Fruit fly (Drosophila melanogaster) whole organism, embryonic: ENCODE results near the gene CG8300.

Source experiments
- CG10321 ChIP-seq: fragments of 200-800 bp; sonication (Bioruptor generic); IDR thresholded peaks from 2 replicates; pipeline ENCODE4 v1.3.6; 2022; ENCODE audit warnings: missing biosample characterization, missing genetic modification characterization
- CG10979 ChIP-seq: fragments of 200-800 bp; sonication (Bioruptor generic); optimal IDR thresholded peaks from 2 replicates; lab custom pipeline; 2018; ENCODE audit warnings: missing biosample characterization, mild to moderate bottlenecking, missing genetic modification characterization, moderate library complexity
- CG12299 ChIP-seq: fragments of 200-800 bp; sonication (Bioruptor generic); optimal IDR thresholded peaks from 2 replicates; lab custom pipeline; 2018; ENCODE audit warnings: missing biosample characterization, mild to moderate bottlenecking, missing genetic modification characterization
- CG1233 ChIP-seq: fragments of 200-800 bp; sonication (Bioruptor generic); optimal IDR thresholded peaks from 4 replicates; lab custom pipeline; 2018; ENCODE audit warnings: missing biosample characterization, mild to moderate bottlenecking, missing genetic modification characterization
- CG12769 ChIP-seq: fragments of 200-800 bp; sonication (Bioruptor generic); optimal IDR thresholded peaks from 2 replicates; lab custom pipeline; 2019; ENCODE audit warnings: missing biosample characterization, mild to moderate bottlenecking, missing genetic modification characterization, moderate library complexity
- CG13894 ChIP-seq: fragments of 200-800 bp; sonication (Bioruptor generic); optimal IDR thresholded peaks from 3 replicates; lab custom pipeline; 2018; ENCODE audit warnings: missing biosample characterization, mild to moderate bottlenecking, missing genetic modification characterization, moderate library complexity
- CG15696 ChIP-seq: fragments of 200-800 bp; sonication (Bioruptor generic); optimal IDR thresholded peaks from 2 replicates; lab custom pipeline; 2019; ENCODE audit warnings: missing biosample characterization, mild to moderate bottlenecking, missing genetic modification characterization, moderate library complexity
- CG16815 ChIP-seq: fragments of 200-800 bp; sonication (Bioruptor generic); optimal IDR thresholded peaks from 3 replicates; lab custom pipeline; 2017; ENCODE audit warnings: missing biosample characterization, mild to moderate bottlenecking, missing genetic modification characterization
- CG17359 ChIP-seq: fragments of 200-800 bp; sonication (Bioruptor generic); optimal IDR thresholded peaks from 3 replicates; lab custom pipeline; 2018; ENCODE audit warnings: missing biosample characterization, mild to moderate bottlenecking, missing genetic modification characterization, moderate library complexity
- CG17568 ChIP-seq: fragments of 200-800 bp; sonication (Bioruptor generic); optimal IDR thresholded peaks from 2 replicates; lab custom pipeline; 2018; ENCODE audit warnings: missing biosample characterization, mild to moderate bottlenecking, missing genetic modification characterization, moderate library complexity
- CG17829 ChIP-seq: fragments of 200-800 bp; optimal IDR thresholded peaks from 2 replicates; lab custom pipeline; 2019; ENCODE audit warnings: missing biosample characterization, mild to moderate bottlenecking, missing genetic modification characterization, moderate library complexity
- CG18619 ChIP-seq: fragments of 200-800 bp; sonication (Bioruptor generic); optimal IDR thresholded peaks from 3 replicates; lab custom pipeline; 2017; ENCODE audit warnings: missing biosample characterization, mild to moderate bottlenecking, missing genetic modification characterization
- CG18764 ChIP-seq: fragments of 200-800 bp; sonication (Bioruptor generic); optimal IDR thresholded peaks from 3 replicates; lab custom pipeline; 2016; ENCODE audit warnings: missing biosample characterization, missing genetic modification characterization
- CG2202 ChIP-seq: fragments of 200-800 bp; sonication (Bioruptor generic); optimal IDR thresholded peaks from 2 replicates; lab custom pipeline; 2018; ENCODE audit warnings: missing biosample characterization, mild to moderate bottlenecking, missing genetic modification characterization
- CG30403 ChIP-seq: fragments of 200-800 bp; sonication (Bioruptor generic); optimal IDR thresholded peaks from 3 replicates; lab custom pipeline; 2016; ENCODE audit warnings: missing biosample characterization, missing genetic modification characterization
- CG32532 ChIP-seq: fragments of 200-800 bp; sonication (Bioruptor generic); IDR thresholded peaks from 2 replicates; pipeline ENCODE4 v1.3.6; 2022; ENCODE audit warnings: missing biosample characterization, missing genetic modification characterization
- CG33557 ChIP-seq: fragments of 200-800 bp; sonication (Bioruptor generic); optimal IDR thresholded peaks from 2 replicates; lab custom pipeline; 2019; ENCODE audit warnings: missing biosample characterization, mild to moderate bottlenecking, missing genetic modification characterization, moderate library complexity
- CG3995 ChIP-seq: fragments of 200-800 bp; sonication (Bioruptor generic); optimal IDR thresholded peaks from 3 replicates; lab custom pipeline; 2016; ENCODE audit warnings: missing biosample characterization, missing genetic modification characterization
- CG5953 ChIP-seq: fragments of 200-800 bp; sonication (Bioruptor generic); IDR thresholded peaks from 2 replicates; pipeline ENCODE4 v1.3.6; 2022; ENCODE audit warnings: missing biosample characterization, missing genetic modification characterization
- CG6854 ChIP-seq: fragments of 200-800 bp; sonication (Bioruptor generic); optimal IDR thresholded peaks from 3 replicates; lab custom pipeline; 2017; ENCODE audit warnings: missing biosample characterization, mild to moderate bottlenecking, missing genetic modification characterization
- CG7357 ChIP-seq: fragments of 200-800 bp; sonication (Bioruptor generic); IDR thresholded peaks from 3 replicates; pipeline ENCODE4 v1.3.6; 2022; ENCODE audit warnings: missing biosample characterization, missing genetic modification characterization
- CG7372 ChIP-seq: fragments of 200-800 bp; sonication (Bioruptor generic); IDR thresholded peaks from 2 replicates; pipeline ENCODE4 v1.3.6; 2022; ENCODE audit warnings: missing biosample characterization, missing genetic modification characterization
- CG7745 ChIP-seq: fragments of 200-800 bp; sonication (Bioruptor generic); optimal IDR thresholded peaks from 2 replicates; lab custom pipeline; 2018; ENCODE audit warnings: missing biosample characterization, mild to moderate bottlenecking, missing genetic modification characterization, moderate library complexity
- CG8281 ChIP-seq: fragments of 200-800 bp; sonication (Bioruptor generic); optimal IDR thresholded peaks from 2 replicates; lab custom pipeline; 2018; ENCODE audit warnings: missing biosample characterization, mild to moderate bottlenecking, missing genetic modification characterization, moderate library complexity
- CG9727 ChIP-seq: fragments of 200-800 bp; sonication (Bioruptor generic); optimal IDR thresholded peaks from 3 replicates; lab custom pipeline; 2017; ENCODE audit warnings: missing biosample characterization, mild to moderate bottlenecking, missing genetic modification characterization
- D ChIP-seq, 2 experiments: fragments of 200-800 bp in 1 of 2; fragments of >200 bp in 1 of 2; sonication (Bioruptor generic) in 1 of 2; optimal IDR thresholded peaks; 2 replicates in 1 of 2; 3 replicates in 1 of 2; lab custom pipeline; 2017; ENCODE audit warnings: mild to moderate bottlenecking in 1 of 2, missing biosample characterization in 1 of 2, missing genetic modification characterization in 1 of 2, missing genetic modification reagents in 1 of 2
- GATAe ChIP-seq: fragments of 200-800 bp; sonication (Bioruptor generic); conservative IDR thresholded peaks from 2 replicates; pipeline ENCODE4 v1.3.6; 2022; ENCODE audit warnings: missing biosample characterization, missing genetic modification characterization
- H2.0 ChIP-seq: fragments of 200-800 bp; sonication (Bioruptor generic); IDR thresholded peaks from 2 replicates; pipeline ENCODE4 v1.3.6; 2022; ENCODE audit warnings: missing biosample characterization, missing genetic modification characterization
- HLH54F ChIP-seq: fragments of 200-800 bp; sonication (Bioruptor generic); optimal IDR thresholded peaks from 3 replicates; lab custom pipeline; 2016; ENCODE audit warnings: missing biosample characterization, missing genetic modification characterization
- Nf-YA ChIP-seq: fragments of 200-800 bp; sonication (Bioruptor generic); IDR thresholded peaks from 2 replicates; pipeline ENCODE4 v1.3.6; 2022; ENCODE audit warnings: missing biosample characterization, missing genetic modification characterization
- Optix ChIP-seq: fragments of 200-800 bp; sonication (Bioruptor generic); IDR thresholded peaks from 3 replicates; pipeline ENCODE4 v1.3.6; 2022; ENCODE audit warnings: missing biosample characterization, missing genetic modification characterization
- Sry-δ ChIP-seq: fragments of 200-800 bp; sonication (Bioruptor generic); optimal IDR thresholded peaks from 2 replicates; lab custom pipeline; 2016; ENCODE audit warnings: missing biosample characterization, missing genetic modification characterization
- Xrp1 ChIP-seq: fragments of 200-800 bp; sonication (Bioruptor generic); IDR thresholded peaks from 2 replicates; pipeline ENCODE4 v1.3.6; 2022; ENCODE audit warnings: missing biosample characterization, missing genetic modification characterization
- dimm ChIP-seq: fragments of 200-800 bp; sonication (Bioruptor generic); IDR thresholded peaks from 2 replicates; pipeline ENCODE4 v1.3.6; 2022; ENCODE audit warnings: missing biosample characterization, missing genetic modification characterization
- dysf ChIP-seq: fragments of 200-800 bp; sonication (Bioruptor generic); IDR thresholded peaks from 3 replicates; pipeline ENCODE4 v1.3.6; 2022; ENCODE audit warnings: missing biosample characterization, missing genetic modification characterization
- emc ChIP-seq: fragments of 200-800 bp; sonication (Bioruptor generic); optimal IDR thresholded peaks from 2 replicates; lab custom pipeline; 2016; ENCODE audit warnings: missing biosample characterization, missing genetic modification characterization
- fd96Cb ChIP-seq: fragments of 200-800 bp; sonication (Bioruptor generic); optimal IDR thresholded peaks from 2 replicates; lab custom pipeline; 2018; ENCODE audit warnings: missing biosample characterization, mild to moderate bottlenecking, missing genetic modification characterization, moderate library complexity
- hb ChIP-seq: fragments of 200-800 bp; sonication (Bioruptor generic); IDR thresholded peaks from 3 replicates; pipeline ENCODE4 v1.3.6; 2022; ENCODE audit warnings: missing biosample characterization, missing genetic modification characterization; ENCODE audit not compliant: partially characterized antibody
- hkb ChIP-seq, 2 experiments: fragments of 200-800 bp in 1 of 2; fragments of >200 bp in 1 of 2; sonication (Bioruptor generic) in 1 of 2; IDR thresholded peaks in 1 of 2; optimal IDR thresholded peaks in 1 of 2; 2 replicates each; pipeline versions ENCODE4 v1.3.6 to Lab custom; 2017 to 2022; ENCODE audit warnings: missing biosample characterization in 1 of 2, missing genetic modification characterization in 1 of 2
- lmd ChIP-seq: fragments of 200-800 bp; sonication (Bioruptor generic); IDR thresholded peaks from 2 replicates; pipeline ENCODE4 v1.3.6; 2022; ENCODE audit warnings: missing biosample characterization, missing genetic modification characterization
- mam ChIP-seq: fragments of 200-800 bp; sonication (Bioruptor generic); optimal IDR thresholded peaks from 3 replicates; lab custom pipeline; 2016; ENCODE audit warnings: missing biosample characterization, missing genetic modification characterization
- nerfin-1 ChIP-seq: fragments of 200-800 bp; sonication (Bioruptor generic); optimal IDR thresholded peaks from 3 replicates; lab custom pipeline; 2019; ENCODE audit warnings: missing biosample characterization, mild to moderate bottlenecking, missing genetic modification characterization, moderate library complexity
- pzg ChIP-seq: fragments of 200-800 bp; sonication (Bioruptor generic); optimal IDR thresholded peaks from 3 replicates; lab custom pipeline; 2018; ENCODE audit warnings: missing biosample characterization, mild to moderate bottlenecking, missing genetic modification characterization, moderate library complexity
- row ChIP-seq: fragments of 200-800 bp; sonication (Bioruptor generic); IDR thresholded peaks from 3 replicates; pipeline ENCODE4 v1.3.6; 2022; ENCODE audit warnings: missing biosample characterization, missing genetic modification characterization
- schlank ChIP-seq: fragments of 200-800 bp; sonication (Bioruptor generic); optimal IDR thresholded peaks from 2 replicates; lab custom pipeline; 2018; ENCODE audit warnings: missing biosample characterization, mild to moderate bottlenecking, missing genetic modification characterization
- stc ChIP-seq: fragments of 200-800 bp; sonication (Bioruptor generic); IDR thresholded peaks from 2 replicates; pipeline ENCODE4 v1.3.6; 2022; ENCODE audit warnings: missing biosample characterization, missing genetic modification characterization
- stwl ChIP-seq: fragments of 200-800 bp; sonication (Bioruptor generic); optimal IDR thresholded peaks from 3 replicates; lab custom pipeline; 2018; ENCODE audit warnings: missing biosample characterization, mild to moderate bottlenecking, missing genetic modification characterization, moderate library complexity
- tap ChIP-seq: fragments of 200-800 bp; optimal IDR thresholded peaks from 3 replicates; lab custom pipeline; 2019; ENCODE audit warnings: missing biosample characterization, mild to moderate bottlenecking, missing genetic modification characterization, moderate library complexity
- usp ChIP-seq: fragments of >200 bp; optimal IDR thresholded peaks from 2 replicates; lab custom pipeline; 2017; ENCODE audit warnings: missing biosample characterization, missing genetic modification characterization

CG8300 gene

DNA sequence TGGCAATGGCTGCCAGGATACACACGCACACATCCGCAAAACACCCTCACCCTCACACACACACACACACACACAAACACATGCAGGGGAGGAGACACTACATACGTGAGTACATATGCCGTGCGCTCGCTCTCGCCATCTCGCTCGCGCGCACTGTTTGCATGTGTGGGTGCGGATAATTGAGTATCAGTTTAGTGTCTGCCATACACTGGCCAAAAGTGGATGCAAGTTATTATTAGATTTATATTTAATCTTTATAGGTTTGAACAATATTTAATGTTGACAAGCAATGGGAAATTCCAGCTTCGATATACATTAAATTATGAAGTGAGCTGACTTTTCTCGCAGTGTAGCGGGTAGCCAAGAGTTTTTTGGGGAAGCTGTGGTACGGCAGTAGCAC lies 13.0 kb downstream of the CG8300 start (continued):
- TF ChIP-seq stwl (peak; percentile 11), CG8281 (peak; percentile 20), CG9727 (peak; percentile 83), CG18764 (GFP tag; lab: Kevin White, UChicago) (peak; percentile 30), CG7745 (tag; lab: Kevin White, UChicago) (no peak), CG15696 (peak; percentile 85), CG3995 (GFP tag; lab: Kevin White, UChicago) (no peak), CG12299 (peak; percentile 41), CG10979 (tag; lab: Kevin White, UChicago) (peak; percentile 79), HLH54F (GFP tag; lab: Kevin White, UChicago) (no peak), tap (peak; percentile 52), hb (GFP tag; lab: Robert Waterston, UW) (no peak), Sry-δ (no peak), Optix (GFP tag; lab: Robert Waterston, UW) (0 out of 3 replicates have a peak, but pooled peaks have one; percentile 36), CG6854 (GFP tag; lab: Kevin White, UChicago) (peak; percentile 63), lmd (GFP tag; lab: Robert Waterston, UW) (peak; percentile 48), row (GFP tag; lab: Robert Waterston, UW) (peak; percentile 69), nerfin-1 (tag; lab: Kevin White, UChicago) (peak; percentile 34), CG30403 (GFP tag; lab: Kevin White, UChicago) (peak; percentile 60), stc (GFP tag; lab: Robert Waterston, UW) (0 out of 2 replicates have a peak, but pooled peaks have one; percentile 38), CG2202 (tag; lab: Kevin White, UChicago) (peak; percentile 34), pzg (GFP tag; lab: Kevin White, UChicago) (no peak), CG16815 (GFP tag; lab: Kevin White, UChicago) (peak; percentile 61), fd96Cb (tag; lab: Kevin White, UChicago) (peak; percentile 69), mam (GFP tag; lab: Kevin White, UChicago) (peak; percentile 28), usp (GFP tag; lab: Kevin White, UChicago) (no peak), CG13894 (peak; percentile 42), Xrp1 (GFP tag; lab: Robert Waterston, UW) (peak; percentile 77), dysf (GFP tag; lab: Robert Waterston, UW) (peak; percentile 69), CG17359 (tag; lab: Kevin White, UChicago) (peak; percentile 70), CG10321 (GFP tag; lab: Robert Waterston, UW) (0 out of 2 replicates have a peak, but pooled peaks have one; percentile 33), CG17829 (peak; percentile 77), H2.0 (peak; percentile 54; the same call in 1 of the 2 replicates), CG7357 (GFP tag; lab: Robert Waterston, UW) (peak; percentile 48; the same call in 1 of the 3 replicates), D (optimal IDR thresholded peaks at IDR 0.05; lab: Kevin White, UChicago) (no peak), D (GFP tag; optimal IDR thresholded peaks at IDR 0.05; lab: Kevin White, UChicago) (peak; percentile 45), CG17568 (peak; percentile 36), CG5953 (GFP tag; lab: Robert Waterston, UW) (0 out of 2 replicates have a peak, but pooled peaks have one; percentile 22), CG7372 (peak; percentile 39; the same call in 1 of the 2 replicates), CG33557 (GFP tag; lab: Kevin White, UChicago) (peak; percentile 50), hkb (optimal IDR thresholded peaks at IDR 0.05; lab: Kevin White, UChicago) (no peak), hkb (GFP tag; IDR thresholded peaks at IDR 0.05; lab: Robert Waterston, UW) (peak; percentile 71), CG1233 (GFP tag; lab: Kevin White, UChicago) (peak; percentile 45), emc (no peak), CG18619 (GFP tag; lab: Kevin White, UChicago) (peak; percentile 44), schlank (tag; lab: Kevin White, UChicago) (peak; percentile 23), Nf-YA (GFP tag; lab: Robert Waterston, UW) (peak; percentile 50; the same call in 1 of the 2 replicates), GATAe (GFP tag; lab: Robert Waterston, UW) (no peak), CG12769 (tag; lab: Kevin White, UChicago) (peak; percentile 74), CG32532 (GFP tag; lab: Robert Waterston, UW) (peak; percentile 52; the same call in 1 of the 2 replicates), dimm (GFP tag; lab: Robert Waterston, UW) (no peak)
